Fruit fly (Drosophila melanogaster): ENCODE data around the gene ctp.
A peak's percentile ranks its signal among the peaks of the same experiment; 100 is the strongest.

ctp gene

dm6 chrX:4678913-4679812 is 8.4 kb upstream of the ctp start, which contains the start of gene fzr (continued):
- TF ChIP-seq yki (optimal IDR thresholded peaks at IDR 0.05) = no peak
- TF ChIP-seq Ptx1 (GFP tag; IDR thresholded peaks at IDR 0.05) = 0 out of 2 replicates have a peak, but pooled peaks have one; percentile 13
- no peak for TF ChIP-seq chif (GFP tag; optimal IDR thresholded peaks at IDR 0.05)
- TF ChIP-seq Jarid2 (GFP tag; optimal IDR thresholded peaks at IDR 0.05) = peak; percentile 73
- no peak for TF ChIP-seq CG16815 (GFP tag; optimal IDR thresholded peaks at IDR 0.05)
- peak; percentile 73 for TF ChIP-seq pzg (GFP tag; optimal IDR thresholded peaks at IDR 0.05)
- peak; percentile 73; the same call in 1 of the 2 replicates for TF ChIP-seq chm (GFP tag; IDR thresholded peaks at IDR 0.05)
- TF ChIP-seq BEAF-32 (GFP tag; optimal IDR thresholded peaks at IDR 0.05) = peak; percentile 32
- no peak for TF ChIP-seq Fer2 (tag; optimal IDR thresholded peaks at IDR 0.05)
- peak; percentile 46 for TF ChIP-seq sqz (GFP tag; optimal IDR thresholded peaks at IDR 0.05)
- TF ChIP-seq CG7372 (GFP tag; IDR thresholded peaks at IDR 0.05) = no peak
- no peak for TF ChIP-seq Dll (GFP tag; IDR thresholded peaks at IDR 0.05; ENCODE audit: partially characterized antibody)
- TF ChIP-seq Sin3A (optimal IDR thresholded peaks at IDR 0.05) = peak; percentile 29
- no peak for TF ChIP-seq klu (GFP tag; IDR thresholded peaks at IDR 0.05)
- TF ChIP-seq E2f2 (GFP tag; IDR thresholded peaks at IDR 0.05) = peak; percentile 12; the same call in 1 of the 2 replicates
- no peak for TF ChIP-seq wdn (GFP tag; IDR thresholded peaks at IDR 0.05)
- TF ChIP-seq Sry-β (GFP tag; optimal IDR thresholded peaks at IDR 0.05) = no peak
- peak; percentile 14 for TF ChIP-seq Med (GFP tag)
- TF ChIP-seq ci (GFP tag; IDR thresholded peaks at IDR 0.05) = peak; percentile 53; the same call in 2 of the 3 replicates
- TF ChIP-seq CG1832 (GFP tag; optimal IDR thresholded peaks at IDR 0.05) = peak; percentile 69
- no peak for TF ChIP-seq ac (GFP tag; optimal IDR thresholded peaks at IDR 0.05)
- no peak for TF ChIP-seq Tbp (GFP tag; optimal IDR thresholded peaks at IDR 0.05)
- peak; percentile 15 for TF ChIP-seq CG17568 (GFP tag; optimal IDR thresholded peaks at IDR 0.05)
- TF ChIP-seq disco-r (GFP tag; optimal IDR thresholded peaks at IDR 0.05) = no peak
- peak; percentile 35 for TF ChIP-seq kni (GFP tag; optimal IDR thresholded peaks at IDR 0.05)
- TF ChIP-seq Atf-2 (GFP tag; optimal IDR thresholded peaks at IDR 0.05) = no peak
- TF ChIP-seq zfh2 (GFP tag; optimal IDR thresholded peaks at IDR 0.05) = no peak
- peak; percentile 88 for TF ChIP-seq Elba2 (GFP tag; optimal IDR thresholded peaks at IDR 0.05)
- no peak for TF ChIP-seq Hand (GFP tag; optimal IDR thresholded peaks at IDR 0.05)
- TF ChIP-seq ap (GFP tag; IDR thresholded peaks at IDR 0.05) = no peak
- TF ChIP-seq Drgx (GFP tag; IDR thresholded peaks at IDR 0.05) = peak; percentile 30; the same call in 1 of the 2 replicates
- TF ChIP-seq Mrtf (GFP tag; IDR thresholded peaks at IDR 0.05) = no peak
- TF ChIP-seq CG9797 (GFP tag; optimal IDR thresholded peaks at IDR 0.05) = peak; percentile 90
- no peak for TF ChIP-seq sr (GFP tag; IDR thresholded peaks at IDR 0.05)
- TF ChIP-seq CG11723 (GFP tag; optimal IDR thresholded peaks at IDR 0.05) = no peak
- peak; percentile 49 for TF ChIP-seq pros (GFP tag; optimal IDR thresholded peaks at IDR 0.05)
- TF ChIP-seq maf-S (GFP tag; optimal IDR thresholded peaks at IDR 0.05) = no peak
- no peak for TF ChIP-seq sim (GFP tag; IDR thresholded peaks at IDR 0.05)
- peak; percentile 19 for TF ChIP-seq stwl (tag; optimal IDR thresholded peaks at IDR 0.05)
- peak; percentile 35; the same call in 1 of the 3 replicates for TF ChIP-seq Aef1 (GFP tag; IDR thresholded peaks at IDR 0.05)
- TF ChIP-seq lov (optimal IDR thresholded peaks at IDR 0.05) = no peak
- no peak for TF ChIP-seq lov (GFP tag; IDR thresholded peaks at IDR 0.05)
- 0 out of 3 replicates have a peak, but pooled peaks have one; percentile 14 for TF ChIP-seq CG34422 (GFP tag; IDR thresholded peaks at IDR 0.05)
- TF ChIP-seq Hmx (GFP tag; optimal IDR thresholded peaks at IDR 0.05) = no peak
- no peak for TF ChIP-seq CG17912 (GFP tag; optimal IDR thresholded peaks at IDR 0.05)
- TF ChIP-seq Hsf (GFP tag; optimal IDR thresholded peaks at IDR 0.05) = no peak
- no peak for TF ChIP-seq CG12071 (GFP tag; optimal IDR thresholded peaks at IDR 0.05)
- TF ChIP-seq ranshi (GFP tag; IDR thresholded peaks at IDR 0.05) = 0 out of 2 replicates have a peak, but pooled peaks have one; percentile 12
- peak; percentile 91 for TF ChIP-seq gfzf (GFP tag; optimal IDR thresholded peaks at IDR 0.05)
- no peak for TF ChIP-seq CG11247 (GFP tag; IDR thresholded peaks at IDR 0.05)
